Worm (Caenorhabditis elegans) whole organism, L4/young adult: ENCODE results near the gene B0507.1.
"Not testable (repeated sequence)": the region's sequence is repeated elsewhere in the genome, so short reads cannot be mapped to it uniquely, and the experiment has no call there.

ENCODE experiments used
- W03F9.2 ChIP-seq: fragments of 150-350 bp; optimal IDR thresholded peaks from 2 replicates; lab custom pipeline; 2014; ENCODE audit warnings: missing biosample characterization, missing genetic modification characterization
- dao-5 ChIP-seq: sonication (generic microtip); optimal IDR thresholded peaks from 2 replicates; lab custom pipeline; 2016; ENCODE audit warnings: missing genotype, missing genetic modification characterization, moderate library complexity, missing compliant biosample characterization
- him-1 ChIP-seq: sonication (generic microtip); optimal IDR thresholded peaks from 2 replicates; lab custom pipeline; 2016; ENCODE audit warnings: missing genotype, missing genetic modification reagents, missing genetic modification characterization, missing compliant biosample characterization

Gene B0507.1

ce11 chrV:8795499-8795898 lies 19.1 kb downstream of the B0507.1 start:
- TF ChIP-seq him-1 (tag; lab: Kevin White, UChicago) (no peak), W03F9.2 (no peak), dao-5 (tag; lab: Kevin White, UChicago) (no peak)

ce11 chrV:8796246-8796645 lies 19.9 kb downstream of the B0507.1 start:
- TF ChIP-seq dao-5 (tag; lab: Kevin White, UChicago) = no peak
- TF ChIP-seq W03F9.2 = no peak
- TF ChIP-seq him-1 (tag; lab: Kevin White, UChicago) = no peak

ce11 chrV:8796889-8797288 lies 20.5 kb downstream of the B0507.1 start:
- TF ChIP-seq him-1 (tag; lab: Kevin White, UChicago) (no peak), W03F9.2 (no peak), dao-5 (tag; lab: Kevin White, UChicago) (no peak)

- TF ChIP-seq W03F9.2 (no peak), him-1 (tag; lab: Kevin White, UChicago) (no peak), dao-5 (tag; lab: Kevin White, UChicago) (no peak)
Observed at ce11 chrV:8798470-8798869, 22.1 kb downstream of the B0507.1 start.

ce11 chrV:8799293-8799812 lies 23.0 kb downstream of the B0507.1 start:
- no peak for TF ChIP-seq him-1 (tag; lab: Kevin White, UChicago)
- TF ChIP-seq W03F9.2 = no peak
- TF ChIP-seq dao-5 (tag; lab: Kevin White, UChicago) = no peak

ce11 chrV:8800978-8801559 lies 24.7 kb downstream of the B0507.1 start, which contains the start of gene magu-2:
Gene magu-2 (minus strand): TSS chrV:8801028.
- TF ChIP-seq W03F9.2 (no peak), dao-5 (tag; lab: Kevin White, UChicago) (no peak), him-1 (tag; lab: Kevin White, UChicago) (no peak)

- no peak for TF ChIP-seq dao-5 (tag; lab: Kevin White, UChicago)
- TF ChIP-seq him-1 (tag; lab: Kevin White, UChicago) = no peak
- no peak for TF ChIP-seq W03F9.2
Observed at ce11 chrV:8802252-8802651, 25.9 kb downstream of the B0507.1 start.

ce11 chrV:8805047-8805446 lies 28.7 kb downstream of the B0507.1 start:
- no peak for TF ChIP-seq him-1 (tag; lab: Kevin White, UChicago)
- no peak for TF ChIP-seq W03F9.2
- TF ChIP-seq dao-5 (tag; lab: Kevin White, UChicago) = no peak

- not testable (repeated sequence) for TF ChIP-seq him-1 (tag; lab: Kevin White, UChicago); dao-5 (tag; lab: Kevin White, UChicago); W03F9.2
Observed at ce11 chrV:8819855-8820254, 43.5 kb downstream of the B0507.1 start, which contains the start of gene rpm-1. Gene rpm-1 (minus strand): TSS chrV:8819955.
